Fruit fly (Drosophila melanogaster): ENCODE data around the gene Akt.

The Akt gene

dm6 chr3R:16049369-16049768 lies 49.7 kb upstream of the Akt start, which contains the start of the genes IKKbeta and CG5013 (continued):
- TF ChIP-seq CG12219 (GFP tag; optimal IDR thresholded peaks at IDR 0.05): no peak
- no peak for TF ChIP-seq eyg (GFP tag; optimal IDR thresholded peaks at IDR 0.05)
- TF ChIP-seq CG3726 (GFP tag; IDR thresholded peaks at IDR 0.05): no peak
- no peak for TF ChIP-seq unpg (GFP tag; optimal IDR thresholded peaks at IDR 0.05)
- TF ChIP-seq onecut (GFP tag; IDR thresholded peaks at IDR 0.05): no peak
- TF ChIP-seq CG3065 (GFP tag; optimal IDR thresholded peaks at IDR 0.05): peak; percentile 4
- TF ChIP-seq CG4424 (GFP tag; optimal IDR thresholded peaks at IDR 0.05): peak; percentile 45
- TF ChIP-seq Med (GFP tag): peak; percentile 92
- TF ChIP-seq scrt (GFP tag; optimal IDR thresholded peaks at IDR 0.05): peak; percentile 73
- peak; percentile 68; the same call in 1 of the 3 replicates for TF ChIP-seq Dbx (GFP tag; IDR thresholded peaks at IDR 0.05)
- peak; percentile 33; the same call in 1 of the 2 replicates for TF ChIP-seq lmd (GFP tag; IDR thresholded peaks at IDR 0.05)
- peak; percentile 53 for TF ChIP-seq sd (tag; optimal IDR thresholded peaks at IDR 0.05)
- TF ChIP-seq tll (GFP tag; optimal IDR thresholded peaks at IDR 0.05): peak; percentile 14 to 75
- no peak for TF ChIP-seq CG9437 (GFP tag; optimal IDR thresholded peaks at IDR 0.05)
- TF ChIP-seq CG10565 (GFP tag; optimal IDR thresholded peaks at IDR 0.05): no peak
- no peak for TF ChIP-seq Kr (GFP tag; optimal IDR thresholded peaks at IDR 0.05)
- TF ChIP-seq pnt (GFP tag; optimal IDR thresholded peaks at IDR 0.05): peak; percentile 14
- TF ChIP-seq ato (GFP tag; IDR thresholded peaks at IDR 0.05; ENCODE audit: partially characterized antibody): peak; percentile 48; the same call in 1 of the 2 replicates
- TF ChIP-seq Chrac-16 (GFP tag; optimal IDR thresholded peaks at IDR 0.05): peak; percentile 46
- no peak for TF ChIP-seq CG8944 (GFP tag; optimal IDR thresholded peaks at IDR 0.05)
- TF ChIP-seq CG3281 (GFP tag; optimal IDR thresholded peaks at IDR 0.05): no peak
- peak; percentile 65 for TF ChIP-seq CG13624 (GFP tag; optimal IDR thresholded peaks at IDR 0.05)
- TF ChIP-seq CG9817 (tag; optimal IDR thresholded peaks at IDR 0.05): peak; percentile 61
- peak; percentile 84 for TF ChIP-seq knrl (GFP tag; IDR thresholded peaks at IDR 0.05; ENCODE audit: partially characterized antibody)
- peak; percentile 37 for TF ChIP-seq CG8924 (tag; optimal IDR thresholded peaks at IDR 0.05)
- peak; percentile 92 for TF ChIP-seq row (GFP tag; IDR thresholded peaks at IDR 0.05)
- no peak for TF ChIP-seq en (GFP tag; optimal IDR thresholded peaks at IDR 0.05)
- TF ChIP-seq Neu2 (GFP tag; optimal IDR thresholded peaks at IDR 0.05; ENCODE audit: borderline replicate concordance): no peak
- TF ChIP-seq CG15696 (tag; optimal IDR thresholded peaks at IDR 0.05): no peak
- TF ChIP-seq CG6689 (GFP tag; IDR thresholded peaks at IDR 0.05): 0 out of 2 replicates have a peak, but pooled peaks have one; percentile 41
- TF ChIP-seq CG11093 (GFP tag; IDR thresholded peaks at IDR 0.05): no peak
- no peak for TF ChIP-seq CkIIα-i1 (GFP tag; IDR thresholded peaks at IDR 0.05)
- TF ChIP-seq Hr39 (optimal IDR thresholded peaks at IDR 0.05): no peak
- no peak for TF ChIP-seq cg (GFP tag; optimal IDR thresholded peaks at IDR 0.05)
- no peak for TF ChIP-seq gcm (GFP tag; optimal IDR thresholded peaks at IDR 0.05)
- TF ChIP-seq BtbVII (GFP tag; optimal IDR thresholded peaks at IDR 0.05): no peak
- TF ChIP-seq Dll (GFP tag; IDR thresholded peaks at IDR 0.05; ENCODE audit: partially characterized antibody): peak; percentile 89
- TF ChIP-seq caup (GFP tag; optimal IDR thresholded peaks at IDR 0.05; ENCODE audit: severe bottlenecking): no peak
- no peak for TF ChIP-seq CG7556 (GFP tag; optimal IDR thresholded peaks at IDR 0.05)
- TF ChIP-seq CG43689 (GFP tag; IDR thresholded peaks at IDR 0.05): no peak
- no peak for TF ChIP-seq da (GFP tag; optimal IDR thresholded peaks at IDR 0.05)
- TF ChIP-seq ERR (GFP tag; optimal IDR thresholded peaks at IDR 0.05): peak; percentile 19
- peak; percentile 24 for TF ChIP-seq CG34376 (GFP tag; optimal IDR thresholded peaks at IDR 0.05)
- no peak for TF ChIP-seq schlank (tag; optimal IDR thresholded peaks at IDR 0.05)
- peak; percentile 68 for TF ChIP-seq lilli (GFP tag; optimal IDR thresholded peaks at IDR 0.05)
- peak; percentile 71 for TF ChIP-seq gro (GFP tag; optimal IDR thresholded peaks at IDR 0.05)
- no peak for TF ChIP-seq lbe (GFP tag; optimal IDR thresholded peaks at IDR 0.05)
- TF ChIP-seq zfh1 (GFP tag; IDR thresholded peaks at IDR 0.05): 0 out of 3 replicates have a peak, but pooled peaks have one; percentile 34
- TF ChIP-seq sim (GFP tag; IDR thresholded peaks at IDR 0.05): no peak
- TF ChIP-seq Awh (GFP tag; IDR thresholded peaks at IDR 0.05): no peak
- peak; percentile 59 for TF ChIP-seq Hsf (GFP tag; optimal IDR thresholded peaks at IDR 0.05)
